Worm (Caenorhabditis elegans) whole organism, mixed stage, embryonic: ENCODE data around the gene Y66D12A.19.

Source experiments
- blmp-1 ChIP-seq: fragments of 150-350 bp; optimal IDR thresholded peaks from 2 replicates; lab custom pipeline; 2014; ENCODE audit warnings: missing biosample characterization, missing genetic modification characterization
- elt-1 ChIP-seq: sonication (generic microtip); optimal IDR thresholded peaks from 2 replicates; lab custom pipeline; 2017; ENCODE audit warnings: missing genetic modification characterization, mild to moderate bottlenecking, missing compliant biosample characterization, antibody characterized with exemption, moderate library complexity, borderline replicate concordance; ENCODE audit not compliant: insufficient read depth
- elt-3 ChIP-seq: fragments of 150-350 bp; optimal IDR thresholded peaks from 2 replicates; lab custom pipeline; 2014; ENCODE audit warnings: missing biosample characterization, missing genetic modification characterization
- ham-2 ChIP-seq: fragments of 200-800 bp; sonication (Bioruptor generic); optimal IDR thresholded peaks from 2 replicates; lab custom pipeline; 2018; ENCODE audit warnings: mild to moderate bottlenecking, missing genetic modification characterization, missing compliant biosample characterization
- lin-13 ChIP-seq: fragments of 150-350 bp; optimal IDR thresholded peaks from 2 replicates; lab custom pipeline; 2014; ENCODE audit warnings: missing biosample characterization, missing genetic modification characterization
- lin-32 ChIP-seq: fragments of 200-800 bp; sonication (Bioruptor generic); optimal IDR thresholded peaks from 2 replicates; lab custom pipeline; 2018; ENCODE audit warnings: mild to moderate bottlenecking, missing genetic modification characterization, missing compliant biosample characterization
- lsy-2 ChIP-seq: fragments of 150-350 bp; optimal IDR thresholded peaks from 2 replicates; lab custom pipeline; 2014; ENCODE audit warnings: missing biosample characterization, missing genetic modification characterization
- mab-5 ChIP-seq: fragments of 150-350 bp; optimal IDR thresholded peaks from 2 replicates; lab custom pipeline; 2014; ENCODE audit warnings: missing biosample characterization, missing genetic modification characterization
- nhr-237 ChIP-seq: fragments of 150-350 bp; optimal IDR thresholded peaks from 2 replicates; lab custom pipeline; 2014; ENCODE audit warnings: missing biosample characterization, missing genetic modification characterization
- nhr-76 ChIP-seq: sonication (generic microtip); optimal IDR thresholded peaks from 2 replicates; lab custom pipeline; 2017; ENCODE audit warnings: missing biosample characterization, missing genetic modification characterization
- snpc-4 ChIP-seq: fragments of 150-350 bp; optimal IDR thresholded peaks from 2 replicates; lab custom pipeline; 2014; ENCODE audit warnings: missing biosample characterization, missing genetic modification characterization
- unc-62 ChIP-seq: fragments of 150-350 bp; optimal IDR thresholded peaks from 2 replicates; lab custom pipeline; 2014; ENCODE audit warnings: missing biosample characterization, missing genetic modification reagents, missing genetic modification characterization
- ztf-11 ChIP-seq: fragments of 150-350 bp; optimal IDR thresholded peaks from 2 replicates; lab custom pipeline; 2014; ENCODE audit warnings: missing biosample characterization, missing genetic modification characterization

DNA sequence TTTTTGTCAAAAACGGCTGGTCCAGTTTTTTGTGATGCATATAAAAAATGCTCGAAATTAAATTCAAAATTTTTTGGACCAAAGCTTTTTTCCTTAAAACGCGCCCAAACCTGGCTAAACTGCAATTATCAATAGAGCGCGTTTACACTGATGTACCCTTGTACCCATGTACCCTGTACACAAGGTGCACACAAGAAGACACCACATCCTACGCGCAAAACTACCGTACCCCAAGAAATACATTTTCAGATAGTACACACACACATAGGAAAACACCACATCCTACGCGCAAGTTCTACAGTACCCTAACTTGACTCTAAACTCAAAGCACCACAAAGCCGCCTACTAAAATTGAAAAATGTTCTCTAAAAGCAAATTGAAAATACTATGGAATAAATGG lies 37.5 kb upstream of the Y66D12A.19 start:
- TF ChIP-seq lsy-2 (tag; lab: Kevin White, UChicago) (peak; percentile 28), nhr-76 (tag; lab: Kevin White, UChicago) (no peak), ztf-11 (tag; lab: Kevin White, UChicago) (no peak), elt-1 (tag; lab: Kevin White, UChicago) (no peak), lin-32 (GFP tag; lab: Kevin White, UChicago) (no peak), blmp-1 (tag; lab: Kevin White, UChicago) (no peak), lin-13 (tag; lab: Kevin White, UChicago) (no peak), nhr-237 (tag; lab: Kevin White, UChicago) (no peak), unc-62 (GFP tag; lab: Kevin White, UChicago) (no peak), mab-5 (tag; lab: Kevin White, UChicago) (no peak), ham-2 (no peak), snpc-4 (tag; lab: Kevin White, UChicago) (no peak), elt-3 (tag; lab: Kevin White, UChicago) (no peak)
